Worm (Caenorhabditis elegans): Measurements from ENCODE around the gene plr-1.

plr-1 gene

ce11 chrIII:11463726-11464125 is 7.0 kb downstream of the plr-1 start (continued):
- TF ChIP-seq athp-1 (tag; optimal IDR thresholded peaks at IDR 0.05) (peak; percentile 22), die-1 (tag; optimal IDR thresholded peaks at IDR 0.05) (peak; percentile 14), mxl-1 (tag; optimal IDR thresholded peaks at IDR 0.05) (no peak), ztf-18 (tag; optimal IDR thresholded peaks at IDR 0.05) (peak; percentile 14), egl-44 (GFP tag; IDR thresholded peaks at IDR 0.05) (no peak), sdz-38 (tag; optimal IDR thresholded peaks at IDR 0.05) (no peak), snpc-1.1 (tag; optimal IDR thresholded peaks at IDR 0.05; ENCODE audit: insufficient read depth) (peak; percentile 74), ceh-79 (tag; optimal IDR thresholded peaks at IDR 0.05) (peak; percentile 59), mcd-1 (GFP tag; IDR thresholded peaks at IDR 0.05) (peak; percentile 68), ztf-3 (GFP tag; optimal IDR thresholded peaks at IDR 0.05) (no peak), gei-17 (GFP tag; optimal IDR thresholded peaks at IDR 0.05) (no peak), F49E8.2 (tag; optimal IDR thresholded peaks at IDR 0.05; ENCODE audit: insufficient read depth) (no peak), dox-1 (GFP tag; IDR thresholded peaks at IDR 0.05) (peak; percentile 81), nhr-90 (tag; optimal IDR thresholded peaks at IDR 0.05) (peak; percentile 36), snpc-3.4 (tag; optimal IDR thresholded peaks at IDR 0.05) (no peak), F55B11.4 (tag; optimal IDR thresholded peaks at IDR 0.05; ENCODE audit: borderline replicate concordance, insufficient read depth) (no peak), dpff-1 (tag; optimal IDR thresholded peaks at IDR 0.05) (no peak), B0019.2 (GFP tag; conservative IDR thresholded peaks at IDR 0.05) (no peak), aptf-3 (GFP tag; IDR thresholded peaks at IDR 0.05) (no peak), F22D6.2 (tag; optimal IDR thresholded peaks at IDR 0.05) (no peak), Y67H2A.10 (GFP tag; conservative IDR thresholded peaks at IDR 0.05) (no peak), F37B4.10 (GFP tag; IDR thresholded peaks at IDR 0.05) (no peak), ceh-27 (GFP tag; optimal IDR thresholded peaks at IDR 0.05) (peak; percentile 32), lag-1 (GFP tag; IDR thresholded peaks at IDR 0.05) (no peak), efl-1 (GFP tag; optimal IDR thresholded peaks at IDR 0.05) (no peak), ceh-91 (GFP tag; IDR thresholded peaks at IDR 0.05) (no peak), akir-1 (GFP tag; optimal IDR thresholded peaks at IDR 0.05) (no peak), unc-130 (GFP tag; optimal IDR thresholded peaks at IDR 0.05) (no peak), lir-1 (GFP tag; conservative IDR thresholded peaks at IDR 0.05) (0 out of 2 replicates have a peak, but pooled peaks have one; percentile 35)

- peak; percentile 11 for TF ChIP-seq nhr-90 (tag; optimal IDR thresholded peaks at IDR 0.05)
- TF ChIP-seq ets-4 (GFP tag; optimal IDR thresholded peaks at IDR 0.05) = peak; percentile 25
- TF ChIP-seq ceh-27 (GFP tag; optimal IDR thresholded peaks at IDR 0.05) = no peak
- TF ChIP-seq snpc-4 (GFP tag; optimal IDR thresholded peaks at IDR 0.05) = no peak
- peak; percentile 59 to 92 (median 88) for TF ChIP-seq snpc-4 (tag; optimal IDR thresholded peaks at IDR 0.05)
- peak; percentile 35 to 65 for TF ChIP-seq let-607 (tag; optimal IDR thresholded peaks at IDR 0.05)
- TF ChIP-seq F22D6.2 (tag; optimal IDR thresholded peaks at IDR 0.05) = no peak
- no peak for TF ChIP-seq ztf-3 (GFP tag; optimal IDR thresholded peaks at IDR 0.05)
- TF ChIP-seq B0336.3 (GFP tag; IDR thresholded peaks at IDR 0.05) = 0 out of 2 replicates have a peak, but pooled peaks have one; percentile 11
- TF ChIP-seq dox-1 (GFP tag; IDR thresholded peaks at IDR 0.05) = 0 out of 2 replicates have a peak, but pooled peaks have one; percentile 45
- TF ChIP-seq nhr-80 (tag; optimal IDR thresholded peaks at IDR 0.05) = peak; percentile 87
Observed at ce11 chrIII:11465394-11465948, 8.8 kb downstream of the plr-1 start.

Data from whole organism, young adult.